Fruit fly (Drosophila melanogaster): ENCODE measurements around the gene CG16782.
A peak's percentile ranks its signal among the peaks of the same experiment; 100 is the strongest.

The CG16782 gene

DNA sequence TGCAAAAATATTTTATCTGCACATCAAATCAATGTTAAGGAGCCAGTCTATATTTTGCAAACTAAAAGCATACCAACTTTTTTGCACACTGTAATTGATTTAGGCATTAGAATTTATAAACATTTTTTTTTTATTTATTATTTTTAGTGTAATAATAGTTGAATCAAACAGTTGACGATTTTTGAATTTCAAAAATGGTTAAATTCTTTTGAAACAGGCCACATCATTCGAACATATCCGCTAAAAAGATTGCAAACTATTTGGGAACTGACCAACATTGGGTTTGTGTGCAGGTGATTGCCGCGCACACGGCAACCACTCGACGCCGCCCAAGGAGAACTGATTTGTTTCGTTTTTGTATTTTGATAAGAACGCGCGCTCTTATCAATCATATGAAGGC lies 15.2 kb downstream of the CG16782 start:
- no peak for TF ChIP-seq Asciz (GFP tag; optimal IDR thresholded peaks at IDR 0.05)
- no peak for TF ChIP-seq fu2 (GFP tag; optimal IDR thresholded peaks at IDR 0.05)
- TF ChIP-seq CG12942 (GFP tag; optimal IDR thresholded peaks at IDR 0.05): no peak
- TF ChIP-seq CG32532 (GFP tag; IDR thresholded peaks at IDR 0.05): 0 out of 2 replicates have a peak, but pooled peaks have one; percentile 34
- TF ChIP-seq Lim3 (GFP tag; IDR thresholded peaks at IDR 0.05): no peak
- no peak for TF ChIP-seq CG31224 (GFP tag; IDR thresholded peaks at IDR 0.05)
- no peak for TF ChIP-seq CG30431 (GFP tag; optimal IDR thresholded peaks at IDR 0.05)
- no peak for TF ChIP-seq jigr1 (GFP tag; IDR thresholded peaks at IDR 0.05)
- TF ChIP-seq fd102C (GFP tag; optimal IDR thresholded peaks at IDR 0.05): no peak
- peak; percentile 23; the same call in 2 of the 3 replicates for TF ChIP-seq row (GFP tag; IDR thresholded peaks at IDR 0.05)
- TF ChIP-seq cwo (GFP tag; optimal IDR thresholded peaks at IDR 0.05): peak; percentile 36
- peak; percentile 44 for TF ChIP-seq sd (tag; optimal IDR thresholded peaks at IDR 0.05)
- peak; percentile 35 for TF ChIP-seq CG18599 (GFP tag; optimal IDR thresholded peaks at IDR 0.05)
- no peak for TF ChIP-seq scrt (GFP tag; optimal IDR thresholded peaks at IDR 0.05)
- TF ChIP-seq Dll (GFP tag; IDR thresholded peaks at IDR 0.05; ENCODE audit: partially characterized antibody): no peak
- no peak for TF ChIP-seq Dip2 (GFP tag; IDR thresholded peaks at IDR 0.05)
- peak; percentile 34 for TF ChIP-seq CG2678 (tag; optimal IDR thresholded peaks at IDR 0.05)
- no peak for TF ChIP-seq bigmax (GFP tag; optimal IDR thresholded peaks at IDR 0.05)
- no peak for TF ChIP-seq E2f1 (GFP tag; IDR thresholded peaks at IDR 0.05)
- TF ChIP-seq Xbp1 (GFP tag; optimal IDR thresholded peaks at IDR 0.05): no peak
- no peak for TF ChIP-seq danr (GFP tag; IDR thresholded peaks at IDR 0.05)
- no peak for TF ChIP-seq CG4854 (GFP tag; optimal IDR thresholded peaks at IDR 0.05)
- peak; percentile 8 for TF ChIP-seq gem (tag; optimal IDR thresholded peaks at IDR 0.05)
- TF ChIP-seq sug (tag; optimal IDR thresholded peaks at IDR 0.05): peak; percentile 77
- no peak for TF ChIP-seq Dad (GFP tag; optimal IDR thresholded peaks at IDR 0.05)
- no peak for TF ChIP-seq HHEX (GFP tag; optimal IDR thresholded peaks at IDR 0.05)
- no peak for TF ChIP-seq D19B (GFP tag; optimal IDR thresholded peaks at IDR 0.05)
- no peak for TF ChIP-seq CG13894 (tag; optimal IDR thresholded peaks at IDR 0.05)
- TF ChIP-seq CG9876 (GFP tag; optimal IDR thresholded peaks at IDR 0.05): no peak
- peak; percentile 27 for TF ChIP-seq CG2120 (GFP tag; optimal IDR thresholded peaks at IDR 0.05)
- TF ChIP-seq CG4360 (GFP tag; IDR thresholded peaks at IDR 0.05): no peak
- TF ChIP-seq CG11247 (GFP tag; IDR thresholded peaks at IDR 0.05): no peak
- no peak for TF ChIP-seq CG14441 (GFP tag; IDR thresholded peaks at IDR 0.05)
- no peak for TF ChIP-seq hb (GFP tag; IDR thresholded peaks at IDR 0.05; ENCODE audit: partially characterized antibody)
- peak; percentile 78 for TF ChIP-seq CG10274 (GFP tag; optimal IDR thresholded peaks at IDR 0.05)
- TF ChIP-seq gcm (GFP tag; optimal IDR thresholded peaks at IDR 0.05): no peak
- peak; percentile 10 for TF ChIP-seq grn (GFP tag; optimal IDR thresholded peaks at IDR 0.05)
- TF ChIP-seq crp (GFP tag; optimal IDR thresholded peaks at IDR 0.05): no peak
- TF ChIP-seq CG14050 (GFP tag; IDR thresholded peaks at IDR 0.05): no peak
- TF ChIP-seq unc-4 (GFP tag; IDR thresholded peaks at IDR 0.05; ENCODE audit: partially characterized antibody): no peak
- TF ChIP-seq Fer1 (GFP tag; optimal IDR thresholded peaks at IDR 0.05): peak; percentile 2
- TF ChIP-seq CG7745 (tag; optimal IDR thresholded peaks at IDR 0.05): no peak
- no peak for TF ChIP-seq CG16815 (GFP tag; optimal IDR thresholded peaks at IDR 0.05)
- TF ChIP-seq yki (optimal IDR thresholded peaks at IDR 0.05): no peak
- TF ChIP-seq lilli (GFP tag; optimal IDR thresholded peaks at IDR 0.05): no peak
- TF ChIP-seq CG9932 (GFP tag; IDR thresholded peaks at IDR 0.05): 0 out of 2 replicates have a peak, but pooled peaks have one; percentile 24
- TF ChIP-seq eve (GFP tag; optimal IDR thresholded peaks at IDR 0.05): no peak
- TF ChIP-seq Hmr (GFP tag; optimal IDR thresholded peaks at IDR 0.05): peak; percentile 41
- TF ChIP-seq Meics (GFP tag; optimal IDR thresholded peaks at IDR 0.05): peak; percentile 14
- peak; percentile 33 for TF ChIP-seq lab (GFP tag; optimal IDR thresholded peaks at IDR 0.05)
- TF ChIP-seq HLH54F (GFP tag; optimal IDR thresholded peaks at IDR 0.05): no peak
